Worm (Caenorhabditis elegans): ENCODE measurements around the gene grl-15.

Gene grl-15

ce11 chrIII:12247329-12247728 lies 11.5 kb upstream of the grl-15 start:
- TF ChIP-seq F57C9.4 (tag; optimal IDR thresholded peaks at IDR 0.05) (no peak), unc-62 (GFP tag; optimal IDR thresholded peaks at IDR 0.05) (no peak), B0035.1 (tag; optimal IDR thresholded peaks at IDR 0.05) (no peak), F49E8.2 (tag; optimal IDR thresholded peaks at IDR 0.05; ENCODE audit: insufficient read depth) (no peak), let-607 (tag; optimal IDR thresholded peaks at IDR 0.05) (no peak), hsf-1 (GFP tag; IDR thresholded peaks at IDR 0.05) (no peak), xnd-1 (tag; optimal IDR thresholded peaks at IDR 0.05) (no peak), attf-5 (GFP tag; optimal IDR thresholded peaks at IDR 0.05) (no peak), ceh-27 (GFP tag; optimal IDR thresholded peaks at IDR 0.05) (no peak), let-526 (GFP tag; IDR thresholded peaks at IDR 0.05) (no peak), sptf-2 (GFP tag; optimal IDR thresholded peaks at IDR 0.05) (no peak), hmg-1.2 (GFP tag; IDR thresholded peaks at IDR 0.05) (no peak)

- TF ChIP-seq dox-1 (GFP tag; IDR thresholded peaks at IDR 0.05) (0 out of 2 replicates have a peak, but pooled peaks have one; percentile 9), tbp1 (GFP tag; optimal IDR thresholded peaks at IDR 0.05) (no peak), zfh-2 (GFP tag; conservative IDR thresholded peaks at IDR 0.05) (peak; percentile 92), efl-1 (GFP tag; optimal IDR thresholded peaks at IDR 0.05) (no peak), egrh-3 (GFP tag; IDR thresholded peaks at IDR 0.05) (peak; percentile 88; the same call in 1 of the 2 replicates), ztf-6 (GFP tag; IDR thresholded peaks at IDR 0.05) (no peak), chd-7 (tag; optimal IDR thresholded peaks at IDR 0.05) (no peak)
These were observed 9.8 kb upstream of the grl-15 start for ce11 chrIII:12245570-12245969.

DNA sequence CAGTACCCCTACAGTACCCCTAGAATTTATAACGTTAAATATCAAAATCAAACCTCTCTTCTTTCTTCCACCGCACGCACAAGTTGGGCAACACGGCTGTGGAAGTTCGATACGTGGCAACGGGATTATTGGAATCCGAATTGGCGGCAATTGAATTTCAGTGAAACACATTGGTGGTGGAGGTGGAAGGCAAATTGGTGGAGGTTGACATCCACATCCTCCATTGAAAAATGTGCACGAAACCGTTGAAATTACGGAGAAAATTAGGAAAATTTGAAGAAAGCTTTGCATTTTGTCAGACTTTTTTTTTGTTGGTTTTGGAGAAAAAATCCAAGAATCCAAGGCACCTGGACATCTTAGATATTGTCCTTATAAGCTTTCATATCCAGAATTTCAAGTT lies 455 bp downstream of the grl-15 start:
- no peak for TF ChIP-seq lin-54 (GFP tag; optimal IDR thresholded peaks at IDR 0.05)
- TF ChIP-seq zfh-2 (GFP tag; conservative IDR thresholded peaks at IDR 0.05), result no peak
- no peak for TF ChIP-seq snpc-1.1 (tag; optimal IDR thresholded peaks at IDR 0.05; ENCODE audit: insufficient read depth)
- TF ChIP-seq hsf-1 (GFP tag; IDR thresholded peaks at IDR 0.05), result no peak
- no peak for TF ChIP-seq atf-7 (tag; optimal IDR thresholded peaks at IDR 0.05)
- no peak for TF ChIP-seq fkh-3 (tag; optimal IDR thresholded peaks at IDR 0.05)
- no peak for TF ChIP-seq B0019.2 (GFP tag; conservative IDR thresholded peaks at IDR 0.05)
- TF ChIP-seq aptf-2 (GFP tag; conservative IDR thresholded peaks at IDR 0.05), result no peak
- TF ChIP-seq F57A8.1 (GFP tag; optimal IDR thresholded peaks at IDR 0.05), result no peak
- no peak for TF ChIP-seq Y95B8A.8 (GFP tag; IDR thresholded peaks at IDR 0.05)
- TF ChIP-seq him-1 (tag; optimal IDR thresholded peaks at IDR 0.05), result no peak

DNA sequence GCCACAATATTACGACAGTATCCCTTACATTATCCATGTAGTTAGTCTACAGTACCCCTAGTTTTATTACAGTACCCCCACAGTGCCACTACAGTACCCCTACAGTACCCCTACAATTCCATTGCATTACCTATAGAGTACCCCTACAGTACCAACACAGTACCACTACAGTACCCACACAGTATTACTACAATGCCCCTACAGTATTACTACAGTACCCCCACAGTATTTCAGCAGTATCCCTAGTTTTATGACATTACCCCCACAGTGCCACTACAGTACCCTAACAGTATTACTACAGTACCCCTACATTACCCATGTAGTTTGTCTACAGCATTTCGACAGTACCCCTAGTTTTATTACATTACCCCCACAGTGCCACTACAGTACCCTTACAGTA lies 2.3 kb downstream of the grl-15 start:
- no peak for TF ChIP-seq egrh-3 (GFP tag; IDR thresholded peaks at IDR 0.05)
- TF ChIP-seq F22D6.2 (tag; optimal IDR thresholded peaks at IDR 0.05), result no peak
- TF ChIP-seq ceh-27 (GFP tag; optimal IDR thresholded peaks at IDR 0.05), result no peak
- TF ChIP-seq Y53G8AR.9 (GFP tag; conservative IDR thresholded peaks at IDR 0.05), result no peak
- no peak for TF ChIP-seq madf-8 (GFP tag; conservative IDR thresholded peaks at IDR 0.05)
- TF ChIP-seq pha-4 (tag; optimal IDR thresholded peaks at IDR 0.05), result no peak
- no peak for TF ChIP-seq hmg-20 (GFP tag; IDR thresholded peaks at IDR 0.05)
- no peak for TF ChIP-seq F33H1.4 (GFP tag; IDR thresholded peaks at IDR 0.05)
- TF ChIP-seq lin-40 (tag; optimal IDR thresholded peaks at IDR 0.05), result no peak
- TF ChIP-seq bed-2 (GFP tag; IDR thresholded peaks at IDR 0.05), result no peak
- no peak for TF ChIP-seq unc-130 (GFP tag; optimal IDR thresholded peaks at IDR 0.05)
- no peak for TF ChIP-seq K11D2.4 (GFP tag; IDR thresholded peaks at IDR 0.05)
- no peak for TF ChIP-seq zfh-2 (GFP tag; conservative IDR thresholded peaks at IDR 0.05)
- TF ChIP-seq ztf-3 (GFP tag; optimal IDR thresholded peaks at IDR 0.05), result no peak
- TF ChIP-seq snpc-1.1 (tag; optimal IDR thresholded peaks at IDR 0.05; ENCODE audit: insufficient read depth), result no peak
- no peak for TF ChIP-seq ceh-91 (GFP tag; IDR thresholded peaks at IDR 0.05)
- no peak for TF ChIP-seq lin-26 (GFP tag; IDR thresholded peaks at IDR 0.05)
- no peak for TF ChIP-seq ztf-6 (GFP tag; IDR thresholded peaks at IDR 0.05)
- no peak for TF ChIP-seq T26A5.8 (tag; optimal IDR thresholded peaks at IDR 0.05)
- no peak for TF ChIP-seq nhr-90 (tag; optimal IDR thresholded peaks at IDR 0.05)

Measured in whole organism, young adult.